Worm (Caenorhabditis elegans): Measurements from ENCODE around the gene her-1.
A peak's percentile ranks its signal among the peaks of the same experiment; 100 is the strongest.

The her-1 gene

DNA sequence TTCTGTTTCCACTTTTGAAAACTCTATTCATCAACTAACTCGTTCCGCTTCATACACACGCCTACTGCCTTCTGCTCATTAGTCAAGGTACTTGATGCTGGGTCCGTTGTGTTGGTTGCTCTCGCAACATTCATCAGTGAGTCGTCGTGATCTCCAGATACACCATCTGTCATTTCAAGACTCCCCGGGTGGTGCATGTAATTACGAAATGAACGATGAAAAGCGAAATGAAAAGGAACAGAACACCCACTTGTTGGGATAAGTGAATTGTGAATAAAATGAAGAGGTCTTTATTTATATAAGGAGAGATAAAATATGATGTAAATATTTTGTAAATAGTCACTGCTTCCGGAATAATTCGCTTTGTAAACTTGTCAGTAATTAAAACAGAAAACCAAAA, 32.9 kb upstream of the her-1 start:
- TF ChIP-seq efl-1 (optimal IDR thresholded peaks at IDR 0.05): no peak
- TF ChIP-seq efl-1 (GFP tag; optimal IDR thresholded peaks at IDR 0.05 in 1 of 2): peak in 1 of 2 experiments; percentile 28
- no peak for TF ChIP-seq skn-1 (tag; optimal IDR thresholded peaks at IDR 0.05)

DNA sequence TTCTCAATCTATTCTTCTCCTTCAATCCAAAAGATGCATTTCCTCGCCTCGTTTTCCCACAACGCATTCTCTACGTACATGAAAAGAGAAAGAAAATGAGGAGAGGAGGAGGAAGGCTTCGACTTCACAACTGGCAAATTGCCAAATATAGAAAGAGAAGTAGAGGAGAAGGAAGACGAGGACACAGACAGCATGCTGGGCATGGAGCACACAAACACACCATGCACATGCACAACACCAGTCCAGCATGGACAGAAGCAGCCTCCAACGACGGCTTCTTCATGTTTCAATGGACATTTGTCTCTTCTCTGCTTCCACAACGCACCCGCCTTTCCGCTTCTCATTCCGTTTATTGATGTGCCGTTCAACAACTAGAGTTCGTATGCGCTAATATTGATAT, 32.2 kb upstream of the her-1 start:
- peak; percentile 18 for TF ChIP-seq swsn-7 (tag; optimal IDR thresholded peaks at IDR 0.05)
- peak; percentile 71 for TF ChIP-seq fkh-8 (tag; optimal IDR thresholded peaks at IDR 0.05)
- TF ChIP-seq tbx-2 (tag; optimal IDR thresholded peaks at IDR 0.05): peak; percentile 38
- no peak for TF ChIP-seq pag-3 (tag; optimal IDR thresholded peaks at IDR 0.05; ENCODE audit: borderline replicate concordance, insufficient read depth)
- TF ChIP-seq efl-1 (optimal IDR thresholded peaks at IDR 0.05): peak; percentile 9 to 19
- no peak for TF ChIP-seq efl-1 (GFP tag; optimal IDR thresholded peaks at IDR 0.05 in 1 of 2)
- TF ChIP-seq dpl-1 (GFP tag; optimal IDR thresholded peaks at IDR 0.05): peak in 1 of 3 experiments; percentile 4
- TF ChIP-seq unc-62 (GFP tag; optimal IDR thresholded peaks at IDR 0.05): no peak
- peak; percentile 68 for TF ChIP-seq fkh-10 (GFP tag; optimal IDR thresholded peaks at IDR 0.05)
- no peak for TF ChIP-seq mep-1 (tag; optimal IDR thresholded peaks at IDR 0.05)
- no peak for TF ChIP-seq lin-15B (tag; optimal IDR thresholded peaks at IDR 0.05)
- no peak for TF ChIP-seq lir-3 (tag; optimal IDR thresholded peaks at IDR 0.05; ENCODE audit: poor library complexity)
- no peak for TF ChIP-seq C16A3.4 (tag; optimal IDR thresholded peaks at IDR 0.05)
- TF ChIP-seq ceh-63 (GFP tag; optimal IDR thresholded peaks at IDR 0.05): no peak
- TF ChIP-seq vab-15 (tag; optimal IDR thresholded peaks at IDR 0.05): no peak
- peak in 1 of 2 experiments; percentile 38 for TF ChIP-seq lin-35 (GFP tag; optimal IDR thresholded peaks at IDR 0.05)
- peak; percentile 13 for TF ChIP-seq snu-23 (GFP tag; optimal IDR thresholded peaks at IDR 0.05)
- TF ChIP-seq ceh-82 (tag; optimal IDR thresholded peaks at IDR 0.05): peak in 2 of 3 experiments; percentile 36 to 64
- peak; percentile 23 for TF ChIP-seq nhr-71 (tag; optimal IDR thresholded peaks at IDR 0.05)
- TF ChIP-seq irx-1 (tag; optimal IDR thresholded peaks at IDR 0.05): no peak
- peak in 1 of 2 experiments; percentile 43 for TF ChIP-seq lsy-2 (tag; optimal IDR thresholded peaks at IDR 0.05)
- TF ChIP-seq lin-14 (GFP tag; optimal IDR thresholded peaks at IDR 0.05): peak; percentile 84
- no peak for TF ChIP-seq nhr-237 (tag; optimal IDR thresholded peaks at IDR 0.05)

- TF ChIP-seq lin-14 (GFP tag; optimal IDR thresholded peaks at IDR 0.05) (peak; percentile 49), snu-23 (GFP tag; optimal IDR thresholded peaks at IDR 0.05) (no peak), hlh-17 (GFP tag; optimal IDR thresholded peaks at IDR 0.05; ENCODE audit: borderline replicate concordance) (no peak), nhr-28 (tag; optimal IDR thresholded peaks at IDR 0.05) (no peak)
Measured at ce11 chrV:9666394-9666793, 30.4 kb upstream of the her-1 start, which contains the start of gene ZK287.1. Gene ZK287.1, plus strand, starts transcription at chrV:9666694.

ce11 chrV:9672495-9672894, 24.3 kb upstream of the her-1 start:
- TF ChIP-seq egl-27 (tag; optimal IDR thresholded peaks at IDR 0.05): no peak
- TF ChIP-seq pag-3 (tag; optimal IDR thresholded peaks at IDR 0.05; ENCODE audit: borderline replicate concordance, insufficient read depth): no peak
- no peak for TF ChIP-seq skn-1 (tag; optimal IDR thresholded peaks at IDR 0.05)
- TF ChIP-seq nhr-12 (tag; optimal IDR thresholded peaks at IDR 0.05): no peak
- peak; percentile 49 for TF ChIP-seq elt-2 (tag; optimal IDR thresholded peaks at IDR 0.05)
- no peak for TF ChIP-seq aly-2 (tag; optimal IDR thresholded peaks at IDR 0.05)
- TF ChIP-seq nhr-28 (tag; optimal IDR thresholded peaks at IDR 0.05): no peak
- TF ChIP-seq unc-62 (GFP tag; optimal IDR thresholded peaks at IDR 0.05): no peak

- TF ChIP-seq grh-1 (GFP tag; IDR thresholded peaks at IDR 0.05) (no peak), ceh-8 (GFP tag; optimal IDR thresholded peaks at IDR 0.05) (no peak), pag-3 (tag; optimal IDR thresholded peaks at IDR 0.05; ENCODE audit: borderline replicate concordance, insufficient read depth) (no peak), elt-3 (tag; optimal IDR thresholded peaks at IDR 0.05) (no peak), nhr-85 (tag) (no peak), unc-86 (tag; optimal IDR thresholded peaks at IDR 0.05) (no peak), fkh-4 (tag; optimal IDR thresholded peaks at IDR 0.05; ENCODE audit: borderline replicate concordance) (no peak), nhr-19 (GFP tag; conservative IDR thresholded peaks at IDR 0.05) (no peak), hlh-17 (GFP tag; optimal IDR thresholded peaks at IDR 0.05; ENCODE audit: borderline replicate concordance) (no peak), unc-130 (tag; optimal IDR thresholded peaks at IDR 0.05) (no peak), dpl-1 (GFP tag; optimal IDR thresholded peaks at IDR 0.05) (peak in 1 of 3 experiments; percentile 12), lin-35 (GFP tag; optimal IDR thresholded peaks at IDR 0.05) (peak in 1 of 2 experiments; percentile 13), swsn-7 (tag; optimal IDR thresholded peaks at IDR 0.05) (no peak), ets-5 (GFP tag; IDR thresholded peaks at IDR 0.05) (no peak), elt-2 (tag; optimal IDR thresholded peaks at IDR 0.05) (peak; percentile 33)
Measured at ce11 chrV:9673199-9673843, 23.5 kb upstream of the her-1 start, which contains the start of gene sulp-8. Gene sulp-8, minus strand, starts transcription at chrV:9673667.
